Worm (Caenorhabditis elegans) whole organism, L4 larva: ENCODE data around the gene set-25.

Experiments
- F44E2.7 ChIP-seq: fragments of 200-800 bp; sonication (Bioruptor generic); IDR thresholded peaks from 2 replicates; pipeline ENCODE4 v2.1.2; 2022; ENCODE audit warnings: missing genetic modification characterization, missing compliant biosample characterization
- F49E8.2 ChIP-seq: sonication (generic microtip); optimal IDR thresholded peaks from 2 replicates; lab custom pipeline; 2016; ENCODE audit warnings: missing compliant biosample characterization, mild to moderate bottlenecking, missing genetic modification characterization, borderline replicate concordance
- Y5F2A.4 ChIP-seq: fragments of 200-800 bp; sonication (Bioruptor generic); optimal IDR thresholded peaks from 2 replicates; lab custom pipeline; 2018; ENCODE audit warnings: mild to moderate bottlenecking, missing genetic modification characterization, missing compliant biosample characterization
- ZK337.2 ChIP-seq: fragments of 200-800 bp; sonication (Bioruptor generic); IDR thresholded peaks from 2 replicates; pipeline ENCODE4 v1.3.6; 2022; ENCODE audit warnings: missing genetic modification reagents, missing genetic modification characterization, missing compliant biosample characterization
- aha-1 ChIP-seq: fragments of 150-350 bp; peaks from one replicate; lab custom pipeline; 2014; ENCODE audit warnings: missing biosample characterization, missing genetic modification characterization
- aly-2 ChIP-seq: sonication (generic microtip); optimal IDR thresholded peaks from 2 replicates; lab custom pipeline; 2018; ENCODE audit warnings: missing biosample characterization, missing genetic modification characterization
- arid-1 ChIP-seq: fragments of 200-800 bp; sonication (Bioruptor generic); conservative IDR thresholded peaks from 2 replicates; pipeline ENCODE4 v1.3.6; 2022; ENCODE audit warnings: missing genetic modification reagents, missing genetic modification characterization, missing compliant biosample characterization
- ces-1 ChIP-seq: fragments of 150-350 bp; sonication (generic microtip); optimal IDR thresholded peaks from 4 replicates; lab custom pipeline; 2014; ENCODE audit warnings: missing biosample characterization, missing genetic modification reagents, missing genetic modification characterization
- ctbp-1 ChIP-seq: fragments of 200-800 bp; sonication (Bioruptor generic); IDR thresholded peaks from 2 replicates; pipeline ENCODE4 v1.3.6; 2022; ENCODE audit warnings: missing genetic modification reagents, missing genetic modification characterization, missing compliant biosample characterization
- daf-16 ChIP-seq, 3 experiments: sonication (generic microtip); optimal IDR thresholded peaks; 2 replicates each; lab custom pipeline; 2016 to 2017; ENCODE audit warnings: missing genetic modification characterization in 3 of 3, missing genetic modification reagents in 3 of 3, mild to moderate bottlenecking in 2 of 3, missing compliant biosample characterization in 2 of 3, missing biosample characterization in 1 of 3, moderate library complexity in 1 of 3
- daf-19 ChIP-seq: fragments of 200-800 bp; sonication (Bioruptor generic); conservative IDR thresholded peaks from 2 replicates; pipeline ENCODE4 v1.3.6; 2022; ENCODE audit warnings: missing genetic modification characterization, missing compliant biosample characterization
- dmd-6 ChIP-seq: fragments of 200-800 bp; sonication (Bioruptor generic); IDR thresholded peaks from 2 replicates; pipeline ENCODE4 v1.3.6; 2022; ENCODE audit warnings: missing genetic modification reagents, missing genetic modification characterization, missing compliant biosample characterization
- dmd-8 ChIP-seq: fragments of 200-800 bp; sonication (Bioruptor generic); IDR thresholded peaks from 2 replicates; pipeline ENCODE4 v1.3.6; 2022; ENCODE audit warnings: missing genetic modification characterization, missing compliant biosample characterization
- dpl-1 ChIP-seq: fragments of 150-350 bp; optimal IDR thresholded peaks from 2 replicates; lab custom pipeline; 2014; ENCODE audit warnings: missing biosample characterization, missing genetic modification reagents, missing genetic modification characterization
- duxl-1 ChIP-seq: sonication (generic microtip); optimal IDR thresholded peaks from 2 replicates; lab custom pipeline; 2016; ENCODE audit warnings: mild to moderate bottlenecking, missing genetic modification characterization, moderate library complexity, missing compliant biosample characterization; ENCODE audit not compliant: poor library complexity
- egl-27 ChIP-seq: sonication (generic microtip); optimal IDR thresholded peaks from 3 replicates; lab custom pipeline; 2017; ENCODE audit warnings: missing biosample characterization, missing genetic modification reagents, missing genetic modification characterization
- egl-43 ChIP-seq: fragments of 200-800 bp; sonication (Bioruptor generic); IDR thresholded peaks from 2 replicates; pipeline ENCODE4 v1.3.6; 2022; ENCODE audit warnings: missing genetic modification reagents, missing genetic modification characterization, missing compliant biosample characterization
- hlh-11 ChIP-seq: fragments of 200-800 bp; sonication (Bioruptor generic); optimal IDR thresholded peaks from 2 replicates; lab custom pipeline; 2018; ENCODE audit warnings: mild to moderate bottlenecking, missing genetic modification characterization, missing compliant biosample characterization
- lin-13 ChIP-seq: fragments of 150-350 bp; optimal IDR thresholded peaks from 2 replicates; lab custom pipeline; 2014; ENCODE audit warnings: missing biosample characterization, missing genetic modification reagents, missing genetic modification characterization
- lir-3 ChIP-seq: sonication (generic microtip); optimal IDR thresholded peaks from 2 replicates; lab custom pipeline; 2016; ENCODE audit warnings: mild to moderate bottlenecking, missing genetic modification characterization, missing compliant biosample characterization
- mep-1 ChIP-seq: fragments of 150-350 bp; sonication (generic microtip); optimal IDR thresholded peaks from 3 replicates; lab custom pipeline; 2014; ENCODE audit warnings: missing biosample characterization, missing genetic modification characterization
- mxl-3 ChIP-seq: fragments of 200-800 bp; sonication (Bioruptor generic); optimal IDR thresholded peaks from 2 replicates; lab custom pipeline; 2018; ENCODE audit warnings: mild to moderate bottlenecking, missing genetic modification characterization, missing compliant biosample characterization
- nhr-102 ChIP-seq: sonication (generic microtip); optimal IDR thresholded peaks from 2 replicates; lab custom pipeline; 2016; ENCODE audit warnings: mild to moderate bottlenecking, missing genetic modification characterization, moderate library complexity, missing compliant biosample characterization
- nhr-48 ChIP-seq: sonication (generic microtip); optimal IDR thresholded peaks from 2 replicates; lab custom pipeline; 2016; ENCODE audit warnings: mild to moderate bottlenecking, missing genetic modification characterization, missing compliant biosample characterization
- nhr-6 ChIP-seq: fragments of 150-350 bp; optimal IDR thresholded peaks from 2 replicates; lab custom pipeline; 2014; ENCODE audit warnings: missing biosample characterization, missing genetic modification characterization
- pha-4 ChIP-seq, 2 experiments: fragments of 150-350 bp in 1 of 2; fragments of 200-800 bp in 1 of 2; sonication (Bioruptor generic) in 1 of 2; IDR thresholded peaks in 1 of 2; optimal IDR thresholded peaks in 1 of 2; 2 replicates each; pipeline versions ENCODE4 v1.3.6 to Lab custom; 2014 to 2022; ENCODE audit warnings: missing genetic modification characterization in 2 of 2, missing genetic modification reagents in 2 of 2, missing biosample characterization in 1 of 2, missing compliant biosample characterization in 1 of 2
- php-3 ChIP-seq: fragments of 200-800 bp; sonication (Bioruptor generic); IDR thresholded peaks from 2 replicates; pipeline ENCODE4 v1.3.6; 2022; ENCODE audit warnings: missing genetic modification reagents, missing genetic modification characterization, missing compliant biosample characterization
- pqm-1 ChIP-seq: sonication (generic microtip); optimal IDR thresholded peaks from 2 replicates; lab custom pipeline; 2017; ENCODE audit warnings: missing biosample characterization, missing genetic modification characterization
- rbr-2 ChIP-seq: sonication (generic microtip); optimal IDR thresholded peaks from 2 replicates; lab custom pipeline; 2016; ENCODE audit warnings: missing genotype, missing genetic modification characterization, missing compliant biosample characterization
- set-16 ChIP-seq: fragments of 200-800 bp; sonication (Bioruptor generic); IDR thresholded peaks from 2 replicates; pipeline ENCODE4 v1.3.6; 2022; ENCODE audit warnings: missing genetic modification reagents, missing genetic modification characterization, missing compliant biosample characterization
- skn-1 ChIP-seq: fragments of 150-350 bp; optimal IDR thresholded peaks from 2 replicates; lab custom pipeline; 2014; ENCODE audit warnings: missing biosample characterization, missing genetic modification characterization
- spr-1 ChIP-seq: sonication (generic microtip); optimal IDR thresholded peaks from 2 replicates; lab custom pipeline; 2016; ENCODE audit warnings: mild to moderate bottlenecking, missing genetic modification characterization, missing compliant biosample characterization
- spr-3 ChIP-seq: fragments of 200-800 bp; sonication (Bioruptor generic); optimal IDR thresholded peaks from 2 replicates; lab custom pipeline; 2018; ENCODE audit warnings: mild to moderate bottlenecking, missing genetic modification characterization, missing compliant biosample characterization
- tra-1 ChIP-seq: fragments of 200-800 bp; sonication (Bioruptor generic); IDR thresholded peaks from 2 replicates; pipeline ENCODE4 v1.3.6; 2022; ENCODE audit warnings: missing genetic modification reagents, missing genetic modification characterization, missing compliant biosample characterization
- unc-130 ChIP-seq: sonication (generic microtip); optimal IDR thresholded peaks from 2 replicates; lab custom pipeline; 2016; ENCODE audit warnings: missing genetic modification reagents, missing genetic modification characterization, missing compliant biosample characterization
- unc-39 ChIP-seq: sonication (generic microtip); optimal IDR thresholded peaks from 2 replicates; lab custom pipeline; 2017; ENCODE audit warnings: missing biosample characterization, missing genetic modification characterization
- unc-62 ChIP-seq, 3 experiments: fragments of 150-350 bp in 1 of 3; sonication (generic microtip); optimal IDR thresholded peaks in 2 of 3; peaks in 1 of 3; 1 replicate in 1 of 3; 2 replicates in 2 of 3; lab custom pipeline; 2014 to 2017; ENCODE audit warnings: missing biosample characterization in 3 of 3, missing genetic modification characterization in 3 of 3, missing genetic modification reagents in 3 of 3, missing genotype in 1 of 3
- zfp-2 ChIP-seq: sonication (generic microtip); optimal IDR thresholded peaks from 2 replicates; lab custom pipeline; 2016; ENCODE audit warnings: mild to moderate bottlenecking, missing genetic modification characterization, missing compliant biosample characterization

The set-25 gene

ce11 chrIII:13268856-13269255, 24.0 kb downstream of the set-25 start, which contains the start of gene cpf-2 (continued):
- TF ChIP-seq egl-27 (tag; lab: Kevin White, UChicago) (no peak), php-3 (GFP tag; lab: Robert Waterston, UW) (no peak), dmd-6 (GFP tag; lab: Robert Waterston, UW) (peak; percentile 34; the same call in 1 of the 2 replicates), nhr-6 (peak; percentile 61), F44E2.7 (no peak), unc-130 (GFP tag; lab: Kevin White, UChicago) (peak; percentile 58), ces-1 (GFP tag; lab: Kevin White, UChicago) (peak; percentile 17), rbr-2 (peak; percentile 46), arid-1 (GFP tag; lab: Robert Waterston, UW) (0 out of 2 replicates have a peak, but pooled peaks have one; percentile 27), tra-1 (GFP tag; lab: Robert Waterston, UW) (no peak), daf-19 (GFP tag; lab: Robert Waterston, UW) (no peak), aha-1 (tag; lab: Kevin White, UChicago) (peak; percentile 99), hlh-11 (tag; lab: Kevin White, UChicago) (peak; percentile 61), egl-43 (GFP tag; lab: Robert Waterston, UW) (peak; percentile 76), ZK337.2 (peak; percentile 54; the same call in 1 of the 2 replicates), Y5F2A.4 (GFP tag; lab: Kevin White, UChicago) (no peak), duxl-1 (peak; percentile 73), mxl-3 (GFP tag; lab: Kevin White, UChicago) (peak; percentile 53), dmd-8 (no peak), mep-1 (peak; percentile 73), spr-1 (tag; lab: Kevin White, UChicago) (peak; percentile 65), spr-3 (no peak), pha-4 (GFP tag; IDR thresholded peaks at IDR 0.05; lab: Robert Waterston, UW) (0 out of 2 replicates have a peak, but pooled peaks have one; percentile 24), pha-4 (tag; optimal IDR thresholded peaks at IDR 0.05; lab: Kevin White, UChicago) (no peak)
- TF ChIP-seq, all 104 proteins: peak for 41

ce11 chrIII:13267046-13267445, 25.8 kb downstream of the set-25 start:
- TF ChIP-seq unc-62 (GFP tag; optimal IDR thresholded peaks at IDR 0.05 in 1 of 2; lab: Kevin White, UChicago) (peak in 1 of 2 experiments; percentile 28), unc-62 (tag; optimal IDR thresholded peaks at IDR 0.05; lab: Kevin White, UChicago) (no peak), php-3 (GFP tag; lab: Robert Waterston, UW) (0 out of 2 replicates have a peak, but pooled peaks have one; percentile 8), set-16 (GFP tag; lab: Robert Waterston, UW) (peak; percentile 57), lin-13 (GFP tag; lab: Kevin White, UChicago) (no peak), pqm-1 (no peak), nhr-102 (tag; lab: Kevin White, UChicago) (no peak)

- TF ChIP-seq dpl-1 (GFP tag; lab: Kevin White, UChicago) = no peak
- TF ChIP-seq unc-39 = no peak
- TF ChIP-seq, all 104 proteins: peak for 0
Observed at ce11 chrIII:13265566-13265965, 27.3 kb downstream of the set-25 start, which contains the start of gene F56A8.5. Gene F56A8.5, plus strand, starts transcription at chrIII:13265866.

- TF ChIP-seq pqm-1 = no peak
- TF ChIP-seq daf-16 (GFP tag; optimal IDR thresholded peaks at IDR 0.05; lab: Kevin White, UChicago) = no peak
- no peak for TF ChIP-seq daf-16 (tag; optimal IDR thresholded peaks at IDR 0.05; lab: Kevin White, UChicago)
- no peak for TF ChIP-seq lir-3
- TF ChIP-seq egl-27 (tag; lab: Kevin White, UChicago) = no peak
- TF ChIP-seq Y5F2A.4 (GFP tag; lab: Kevin White, UChicago) = no peak
- no peak for TF ChIP-seq ctbp-1 (GFP tag; lab: Robert Waterston, UW)
- TF ChIP-seq zfp-2 = no peak
- no peak for TF ChIP-seq skn-1 (tag; lab: Kevin White, UChicago)
- TF ChIP-seq F49E8.2 (tag; lab: Kevin White, UChicago) = no peak
- no peak for TF ChIP-seq nhr-48 (tag; lab: Kevin White, UChicago)
- no peak for TF ChIP-seq aly-2 (tag; lab: Kevin White, UChicago)
Observed at ce11 chrIII:13262987-13263386, 29.9 kb downstream of the set-25 start, which contains the start of gene F56A8.4. Gene F56A8.4, plus strand, starts transcription at chrIII:13263287.
